Worm (Caenorhabditis elegans) whole organism, L2 larva: Measurements from ENCODE around the gene Y53G8AR.9.

ENCODE experiments used
- C34F6.9 ChIP-seq: fragments of 150-350 bp; optimal IDR thresholded peaks from 2 replicates; lab custom pipeline; 2014; ENCODE audit warnings: missing biosample characterization, missing genetic modification characterization
- F13H6.1 ChIP-seq: sonication (generic microtip); optimal IDR thresholded peaks from 2 replicates; lab custom pipeline; 2016; ENCODE audit warnings: missing genetic modification characterization, missing compliant biosample characterization
- R02D3.7 ChIP-seq: fragments of 150-350 bp; optimal IDR thresholded peaks from 2 replicates; lab custom pipeline; 2014; ENCODE audit warnings: missing biosample characterization, missing genetic modification characterization
- Y55F3AM.14 ChIP-seq: fragments of 200-800 bp; sonication (Bioruptor generic); optimal IDR thresholded peaks from 2 replicates; lab custom pipeline; 2018; ENCODE audit warnings: mild to moderate bottlenecking, missing genetic modification characterization, missing compliant biosample characterization
- ZK546.5 ChIP-seq: sonication (generic microtip); optimal IDR thresholded peaks from 2 replicates; lab custom pipeline; 2017; ENCODE audit warnings: missing biosample characterization, missing genetic modification characterization
- alr-1 ChIP-seq: fragments of 150-350 bp; optimal IDR thresholded peaks from 2 replicates; lab custom pipeline; 2014; ENCODE audit warnings: missing biosample characterization, missing genetic modification characterization
- aly-2 ChIP-seq: fragments of 150-350 bp; optimal IDR thresholded peaks from 2 replicates; lab custom pipeline; 2014; ENCODE audit warnings: missing biosample characterization, missing genetic modification characterization
- ama-1 ChIP-seq: fragments of 150-350 bp; optimal IDR thresholded peaks from 2 replicates; lab custom pipeline; 2018; ENCODE audit warnings: inconsistent platforms
- blmp-1 ChIP-seq: sonication (generic microtip); optimal IDR thresholded peaks from 2 replicates; lab custom pipeline; 2017; ENCODE audit warnings: missing genetic modification characterization, mild to moderate bottlenecking, missing compliant biosample characterization, antibody characterized with exemption, moderate library complexity; ENCODE audit not compliant: insufficient read depth
- ceh-16 ChIP-seq: fragments of 150-350 bp; optimal IDR thresholded peaks from 2 replicates; lab custom pipeline; 2014; ENCODE audit warnings: missing biosample characterization, missing genetic modification characterization
- ceh-82 ChIP-seq: fragments of 150-350 bp; optimal IDR thresholded peaks from 2 replicates; lab custom pipeline; 2014; ENCODE audit warnings: missing biosample characterization, missing genetic modification characterization
- crh-2 ChIP-seq: sonication (generic microtip); optimal IDR thresholded peaks from 2 replicates; lab custom pipeline; 2017; ENCODE audit warnings: missing biosample characterization, missing genetic modification characterization
- dmd-4 ChIP-seq: sonication (generic microtip); optimal IDR thresholded peaks from 2 replicates; lab custom pipeline; 2017; ENCODE audit warnings: missing biosample characterization, missing genetic modification characterization
- egl-27 ChIP-seq: sonication (generic microtip); optimal IDR thresholded peaks from 3 replicates; lab custom pipeline; 2017; ENCODE audit warnings: missing biosample characterization, missing genetic modification reagents, missing genetic modification characterization
- elt-1 ChIP-seq: fragments of 150-350 bp; optimal IDR thresholded peaks from 2 replicates; lab custom pipeline; 2014; ENCODE audit warnings: missing biosample characterization, missing genetic modification characterization
- elt-3 ChIP-seq: sonication (generic microtip); optimal IDR thresholded peaks from 2 replicates; lab custom pipeline; 2017; ENCODE audit warnings: missing biosample characterization, missing genetic modification characterization
- fos-1 ChIP-seq: fragments of 150-350 bp; optimal IDR thresholded peaks from 2 replicates; lab custom pipeline; 2014; ENCODE audit warnings: missing biosample characterization, missing genetic modification characterization
- gmeb-1 ChIP-seq: fragments of 150-350 bp; optimal IDR thresholded peaks from 2 replicates; lab custom pipeline; 2014; ENCODE audit warnings: missing biosample characterization, missing genetic modification characterization
- lin-11 ChIP-seq: fragments of 150-350 bp; sonication (generic microtip); optimal IDR thresholded peaks from 2 replicates; lab custom pipeline; 2014; ENCODE audit warnings: missing biosample characterization, missing genetic modification characterization, inconsistent platforms, mixed read lengths
- lin-13 ChIP-seq: fragments of 150-350 bp; optimal IDR thresholded peaks from 2 replicates; lab custom pipeline; 2014; ENCODE audit warnings: missing biosample characterization, missing genetic modification reagents, missing genetic modification characterization
- lin-39 ChIP-seq: fragments of 150-350 bp; optimal IDR thresholded peaks from 2 replicates; lab custom pipeline; 2014; ENCODE audit warnings: missing biosample characterization, missing genetic modification reagents, missing genetic modification characterization
- lsy-2 ChIP-seq, 2 experiments: fragments of 150-350 bp in 1 of 2; sonication (generic microtip) in 1 of 2; optimal IDR thresholded peaks; 2 replicates each; lab custom pipeline; 2014 to 2017; ENCODE audit warnings: missing biosample characterization in 2 of 2, missing genetic modification characterization in 2 of 2
- mab-5 ChIP-seq: fragments of 150-350 bp; optimal IDR thresholded peaks from 2 replicates; lab custom pipeline; 2014; ENCODE audit warnings: missing biosample characterization, missing genetic modification characterization
- mbf-1 ChIP-seq: sonication (generic microtip); optimal IDR thresholded peaks from 2 replicates; lab custom pipeline; 2017; ENCODE audit warnings: missing biosample characterization, missing genetic modification characterization
- mdl-1 ChIP-seq, 2 experiments: fragments of 150-350 bp in 1 of 2; sonication (generic microtip) in 1 of 2; optimal IDR thresholded peaks; 2 replicates each; lab custom pipeline; 2017; ENCODE audit warnings: missing biosample characterization in 2 of 2, missing genetic modification characterization in 2 of 2
- nhr-10 ChIP-seq: sonication (generic microtip); optimal IDR thresholded peaks from 2 replicates; lab custom pipeline; 2017; ENCODE audit warnings: missing biosample characterization, missing genetic modification characterization
- nhr-11 ChIP-seq: fragments of 150-350 bp; optimal IDR thresholded peaks from 2 replicates; lab custom pipeline; 2014; ENCODE audit warnings: missing biosample characterization, missing genetic modification characterization
- nhr-12 ChIP-seq: fragments of 150-350 bp; optimal IDR thresholded peaks from 2 replicates; lab custom pipeline; 2014; ENCODE audit warnings: missing biosample characterization, missing genetic modification characterization
- nhr-129 ChIP-seq: fragments of 150-350 bp; optimal IDR thresholded peaks from 2 replicates; lab custom pipeline; 2014; ENCODE audit warnings: missing biosample characterization, missing genetic modification characterization
- nhr-21 ChIP-seq: fragments of 150-350 bp; optimal IDR thresholded peaks from 2 replicates; lab custom pipeline; 2014; ENCODE audit warnings: missing biosample characterization, missing genetic modification characterization
- nhr-23 ChIP-seq: fragments of 150-350 bp; optimal IDR thresholded peaks from 2 replicates; lab custom pipeline; 2014; ENCODE audit warnings: missing biosample characterization, missing genetic modification reagents, missing genetic modification characterization
- nhr-237 ChIP-seq: fragments of 150-350 bp; optimal IDR thresholded peaks from 2 replicates; lab custom pipeline; 2014; ENCODE audit warnings: missing biosample characterization, missing genetic modification characterization
- nhr-25 ChIP-seq: fragments of 150-350 bp; sonication (generic microtip); optimal IDR thresholded peaks from 3 replicates; lab custom pipeline; 2014; ENCODE audit warnings: missing biosample characterization, missing genetic modification characterization
- nhr-6 ChIP-seq: fragments of 150-350 bp; optimal IDR thresholded peaks from 2 replicates; lab custom pipeline; 2014; ENCODE audit warnings: missing biosample characterization, missing genetic modification characterization
- nhr-77 ChIP-seq: fragments of 150-350 bp; optimal IDR thresholded peaks from 2 replicates; lab custom pipeline; 2014; ENCODE audit warnings: missing biosample characterization, missing genetic modification characterization
- peb-1 ChIP-seq: fragments of 150-350 bp; optimal IDR thresholded peaks from 2 replicates; lab custom pipeline; 2014; ENCODE audit warnings: missing biosample characterization, missing genetic modification characterization
- sem-4 ChIP-seq: fragments of 150-350 bp; optimal IDR thresholded peaks from 2 replicates; lab custom pipeline; 2014; ENCODE audit warnings: missing biosample characterization, missing genetic modification reagents, missing genetic modification characterization
- skn-1 ChIP-seq: sonication (generic microtip); optimal IDR thresholded peaks from 2 replicates; lab custom pipeline; 2017; ENCODE audit warnings: missing biosample characterization, missing genetic modification characterization
- sma-3 ChIP-seq: sonication (generic microtip); optimal IDR thresholded peaks from 2 replicates; lab custom pipeline; 2016; ENCODE audit warnings: missing genetic modification reagents, missing genetic modification characterization, missing compliant biosample characterization
- sma-9 ChIP-seq, 2 experiments: fragments of 150-350 bp in 1 of 2; sonication (generic microtip) in 1 of 2; optimal IDR thresholded peaks; 2 replicates each; lab custom pipeline; 2014 to 2016; ENCODE audit warnings: missing genetic modification characterization in 2 of 2, mild to moderate bottlenecking in 1 of 2, missing biosample characterization in 1 of 2, missing compliant biosample characterization in 1 of 2, missing genetic modification reagents in 1 of 2, moderate library complexity in 1 of 2
- snpc-4 ChIP-seq: fragments of 150-350 bp; optimal IDR thresholded peaks from 2 replicates; lab custom pipeline; 2014; ENCODE audit warnings: missing biosample characterization, missing genetic modification characterization
- unc-39 ChIP-seq: fragments of 150-350 bp; optimal IDR thresholded peaks from 2 replicates; lab custom pipeline; 2014; ENCODE audit warnings: missing biosample characterization, missing genetic modification characterization
- unc-55 ChIP-seq: fragments of 150-350 bp; sonication (generic microtip); optimal IDR thresholded peaks from 3 replicates; lab custom pipeline; 2014; ENCODE audit warnings: missing biosample characterization, missing genetic modification reagents, missing genetic modification characterization
- unc-62 ChIP-seq: fragments of 150-350 bp; optimal IDR thresholded peaks from 2 replicates; lab custom pipeline; 2014; ENCODE audit warnings: missing biosample characterization, missing genetic modification reagents, missing genetic modification characterization
- zag-1 ChIP-seq: fragments of 150-350 bp; optimal IDR thresholded peaks from 2 replicates; lab custom pipeline; 2014; ENCODE audit warnings: missing biosample characterization, missing genetic modification characterization
- ztf-1 ChIP-seq: fragments of 200-800 bp; sonication (Bioruptor generic); conservative IDR thresholded peaks from 2 replicates; pipeline ENCODE4 v1.3.6; 2022; ENCODE audit warnings: missing genetic modification characterization, missing compliant biosample characterization
- ztf-11 ChIP-seq: sonication (generic microtip); optimal IDR thresholded peaks from 2 replicates; lab custom pipeline; 2017; ENCODE audit warnings: missing biosample characterization, missing genetic modification characterization
- ztf-4 ChIP-seq: fragments of 150-350 bp; optimal IDR thresholded peaks from 2 replicates; lab custom pipeline; 2014; ENCODE audit warnings: missing biosample characterization, missing genetic modification characterization

Y53G8AR.9 gene

DNA sequence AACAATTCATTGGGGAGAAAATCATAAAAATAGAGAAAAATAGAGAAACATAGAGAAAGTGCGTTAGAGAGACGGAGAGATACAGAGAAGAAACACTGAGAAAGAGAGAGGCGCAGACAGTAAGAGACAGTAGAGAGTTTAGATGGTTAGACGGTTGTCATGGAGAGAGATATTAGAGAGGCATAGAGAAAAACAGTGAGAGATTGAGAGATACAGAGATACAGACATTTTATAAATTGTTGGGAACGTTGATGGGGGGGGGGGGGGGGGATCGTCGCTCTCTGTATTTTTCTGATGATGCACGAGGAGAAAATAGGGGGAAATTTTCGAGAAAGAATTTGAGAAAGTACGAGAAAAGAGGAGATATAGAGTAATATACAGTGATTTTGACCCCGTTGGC is 41.7 kb downstream of the Y53G8AR.9 start:
- TF ChIP-seq aly-2 (tag; lab: Kevin White, UChicago) (no peak), mbf-1 (tag; lab: Kevin White, UChicago) (no peak), ama-1 (lab: Kevin White, UChicago) (no peak), nhr-11 (tag; lab: Kevin White, UChicago) (no peak), ZK546.5 (tag; lab: Kevin White, UChicago) (no peak), egl-27 (tag; lab: Kevin White, UChicago) (peak; percentile 42), zag-1 (tag; lab: Kevin White, UChicago) (no peak), gmeb-1 (tag; lab: Kevin White, UChicago) (peak; percentile 85), skn-1 (tag; lab: Kevin White, UChicago) (no peak), sma-9 (GFP tag; optimal IDR thresholded peaks at IDR 0.05; lab: Kevin White, UChicago) (peak; percentile 94), sma-9 (tag; optimal IDR thresholded peaks at IDR 0.05; lab: Kevin White, UChicago) (no peak), C34F6.9 (peak; percentile 92), snpc-4 (tag; lab: Kevin White, UChicago) (peak; percentile 6), ztf-4 (tag; lab: Kevin White, UChicago) (peak; percentile 55), nhr-237 (tag; lab: Kevin White, UChicago) (peak; percentile 50), ceh-82 (tag; lab: Kevin White, UChicago) (no peak), blmp-1 (tag; lab: Kevin White, UChicago) (peak; percentile 49), mab-5 (tag; lab: Kevin White, UChicago) (peak; percentile 65), unc-62 (GFP tag; lab: Kevin White, UChicago) (no peak), nhr-6 (tag; lab: Kevin White, UChicago) (peak; percentile 76), Y55F3AM.14 (GFP tag; lab: Kevin White, UChicago) (no peak), nhr-12 (tag; lab: Kevin White, UChicago) (no peak), peb-1 (tag; lab: Kevin White, UChicago) (no peak), unc-39 (tag; lab: Kevin White, UChicago) (no peak), R02D3.7 (tag; lab: Kevin White, UChicago) (no peak), lin-13 (peak; percentile 76), nhr-77 (tag; lab: Kevin White, UChicago) (no peak), lsy-2 (tag; optimal IDR thresholded peaks at IDR 0.05; lab: Kevin White, UChicago) (peak; percentile 73 to 89), nhr-129 (tag; lab: Kevin White, UChicago) (no peak), ztf-1 (no peak), dmd-4 (tag; lab: Kevin White, UChicago) (no peak), mdl-1 (tag; optimal IDR thresholded peaks at IDR 0.05; lab: Kevin White, UChicago) (no peak), nhr-23 (tag; lab: Kevin White, UChicago) (no peak), unc-55 (GFP tag; lab: Kevin White, UChicago) (peak; percentile 67), elt-3 (tag; lab: Kevin White, UChicago) (no peak), crh-2 (peak; percentile 69), F13H6.1 (tag; lab: Kevin White, UChicago) (peak; percentile 83), lin-39 (no peak), ztf-11 (tag; lab: Kevin White, UChicago) (no peak), nhr-25 (peak; percentile 94), lin-11 (tag; lab: Kevin White, UChicago) (no peak), alr-1 (tag; lab: Kevin White, UChicago) (no peak), ceh-16 (tag; lab: Kevin White, UChicago) (no peak), fos-1 (tag; lab: Kevin White, UChicago) (peak; percentile 47), sem-4 (peak; percentile 83), sma-3 (peak; percentile 88), elt-1 (tag; lab: Kevin White, UChicago) (no peak), nhr-10 (tag; lab: Kevin White, UChicago) (no peak), nhr-21 (tag; lab: Kevin White, UChicago) (peak; percentile 58)
